Worm (Caenorhabditis elegans): ENCODE data around the gene snu-23.

- TF ChIP-seq mdl-1 (tag; optimal IDR thresholded peaks at IDR 0.05) (no peak), arid-1 (GFP tag; conservative IDR thresholded peaks at IDR 0.05) (no peak), ceh-20 (GFP tag; IDR thresholded peaks at IDR 0.05) (no peak), fos-1 (tag; optimal IDR thresholded peaks at IDR 0.05) (no peak), unc-62 (GFP tag; optimal IDR thresholded peaks at IDR 0.05 in 1 of 2) (peak in 1 of 2 experiments; percentile 99), unc-62 (tag; optimal IDR thresholded peaks at IDR 0.05) (no peak), R02D3.7 (tag; optimal IDR thresholded peaks at IDR 0.05) (no peak), lin-13 (GFP tag; optimal IDR thresholded peaks at IDR 0.05) (no peak), F44E2.7 (GFP tag; IDR thresholded peaks at IDR 0.05) (no peak)
Observed at ce11 chrIII:7792970-7793369, 23.1 kb upstream of the snu-23 start.

Measured in whole organism, L4 larva.